Fruit fly (Drosophila melanogaster): ENCODE measurements around the gene CG13083.

- TF ChIP-seq fd59A (GFP tag; optimal IDR thresholded peaks at IDR 0.05) (no peak), topi (GFP tag; optimal IDR thresholded peaks at IDR 0.05) (no peak), lz (GFP tag; optimal IDR thresholded peaks at IDR 0.05) (no peak), Met (GFP tag; optimal IDR thresholded peaks at IDR 0.05) (no peak), salr (GFP tag; optimal IDR thresholded peaks at IDR 0.05) (no peak), CG8632 (GFP tag; optimal IDR thresholded peaks at IDR 0.05) (no peak)
Observed at dm6 chr2L:19526844-19527243, 39.6 kb downstream of the CG13083 start.
